Fruit fly (Drosophila melanogaster) whole organism, adult: Measurements from ENCODE around the gene CG44195.
A peak's percentile ranks its signal among the peaks of the same experiment; 100 is the strongest.

Experiments
- CG14711 ChIP-seq: fragments of 200-800 bp; sonication (Bioruptor generic); optimal IDR thresholded peaks from 2 replicates; lab custom pipeline; 2018; ENCODE audit warnings: missing biosample characterization, mild to moderate bottlenecking, missing genetic modification characterization, moderate library complexity
- CG5204 ChIP-seq: fragments of 200-800 bp; sonication (Bioruptor generic); optimal IDR thresholded peaks from 2 replicates; lab custom pipeline; 2016; ENCODE audit warnings: missing biosample characterization, missing genetic modification characterization
- Hr96 ChIP-seq: fragments of 200-800 bp; sonication (Bioruptor generic); optimal IDR thresholded peaks from 2 replicates; lab custom pipeline; 2016; ENCODE audit warnings: missing biosample characterization, missing genetic modification characterization
- Mnt ChIP-seq: fragments of 200-800 bp; sonication (Bioruptor generic); optimal IDR thresholded peaks from 2 replicates; lab custom pipeline; 2016; ENCODE audit warnings: missing biosample characterization, mild to moderate bottlenecking, missing genetic modification characterization
- kay ChIP-seq: fragments of 200-800 bp; sonication (Bioruptor generic); peaks from one replicate; lab custom pipeline; 2016; ENCODE audit warnings: missing biosample characterization, missing genetic modification characterization, borderline replicate concordance
- tj ChIP-seq: fragments of 200-800 bp; sonication (Bioruptor generic); optimal IDR thresholded peaks from 3 replicates; lab custom pipeline; 2017; ENCODE audit warnings: missing biosample characterization, mild to moderate bottlenecking, missing genetic modification characterization, moderate library complexity

- TF ChIP-seq kay (GFP tag; lab: Kevin White, UChicago) (peak; percentile 84), CG5204 (GFP tag; lab: Kevin White, UChicago) (peak; percentile 4), CG14711 (no peak), tj (GFP tag; lab: Kevin White, UChicago) (no peak), Mnt (no peak), Hr96 (GFP tag; lab: Kevin White, UChicago) (no peak)
Observed at dm6 chr3L:7721527-7721926, 26.1 kb upstream of the CG44195 start.
